Fruit fly (Drosophila melanogaster) whole organism, embryonic: ENCODE data around the gene CG8379.

Experiments
- ATbp ChIP-seq: fragments of 200-800 bp; sonication (Bioruptor generic); optimal IDR thresholded peaks from 2 replicates; lab custom pipeline; 2017; ENCODE audit warnings: missing biosample characterization, mild to moderate bottlenecking, missing genetic modification characterization, missing genetic modification reagents
- Abd-B ChIP-seq: fragments of 200-800 bp; sonication (Bioruptor generic); optimal IDR thresholded peaks from 2 replicates; lab custom pipeline; 2018; ENCODE audit warnings: missing biosample characterization, mild to moderate bottlenecking, missing genetic modification characterization, moderate library complexity
- Asciz ChIP-seq: fragments of 200-800 bp; sonication (Bioruptor generic); optimal IDR thresholded peaks from 2 replicates; lab custom pipeline; 2017; ENCODE audit warnings: missing biosample characterization, mild to moderate bottlenecking, missing genetic modification characterization, missing genetic modification reagents
- Atf6 ChIP-seq: fragments of 200-800 bp; sonication (Bioruptor generic); IDR thresholded peaks from 2 replicates; pipeline ENCODE4 v1.3.6; 2022; ENCODE audit warnings: missing biosample characterization, missing genetic modification characterization
- Bdp1 ChIP-seq: fragments of 200-800 bp; sonication (Bioruptor generic); optimal IDR thresholded peaks from 3 replicates; lab custom pipeline; 2016; ENCODE audit warnings: missing biosample characterization, missing genetic modification characterization
- C15 ChIP-seq: fragments of 200-800 bp; sonication (Bioruptor generic); IDR thresholded peaks from 3 replicates; pipeline ENCODE4 v1.3.6; 2022; ENCODE audit warnings: missing biosample characterization, missing genetic modification characterization
- CG10321 ChIP-seq: fragments of 200-800 bp; sonication (Bioruptor generic); IDR thresholded peaks from 2 replicates; pipeline ENCODE4 v1.3.6; 2022; ENCODE audit warnings: missing biosample characterization, missing genetic modification characterization
- CG10959 ChIP-seq: fragments of 200-800 bp; sonication (Bioruptor generic); IDR thresholded peaks from 2 replicates; pipeline ENCODE4 v1.3.6; 2022; ENCODE audit warnings: missing biosample characterization, missing genetic modification characterization
- CG11247 ChIP-seq: fragments of 200-800 bp; sonication (Bioruptor generic); IDR thresholded peaks from 2 replicates; pipeline ENCODE4 v1.3.6; 2022; ENCODE audit warnings: missing biosample characterization, missing genetic modification characterization
- CG13624 ChIP-seq: fragments of 200-800 bp; sonication (Bioruptor generic); optimal IDR thresholded peaks from 2 replicates; lab custom pipeline; 2016; ENCODE audit warnings: missing biosample characterization, missing genetic modification characterization
- CG14860 ChIP-seq: fragments of 200-800 bp; sonication (Bioruptor generic); IDR thresholded peaks from 3 replicates; pipeline ENCODE4 v1.3.6; 2022; ENCODE audit warnings: missing biosample characterization, missing genetic modification characterization; ENCODE audit not compliant: partially characterized antibody
- CG1529 ChIP-seq: fragments of 200-800 bp; sonication (Bioruptor generic); optimal IDR thresholded peaks from 3 replicates; lab custom pipeline; 2018; ENCODE audit warnings: missing biosample characterization, missing genetic modification characterization
- CG16813 ChIP-seq: fragments of 200-800 bp; sonication (Bioruptor generic); IDR thresholded peaks from 3 replicates; pipeline ENCODE4 v1.3.6; 2022; ENCODE audit warnings: missing biosample characterization, missing genetic modification characterization; ENCODE audit not compliant: partially characterized antibody
- CG18262 ChIP-seq: fragments of 200-800 bp; optimal IDR thresholded peaks from 3 replicates; lab custom pipeline; 2019; ENCODE audit warnings: missing biosample characterization, mild to moderate bottlenecking, missing genetic modification characterization, moderate library complexity
- CG18599 ChIP-seq: fragments of 200-800 bp; sonication (Bioruptor generic); optimal IDR thresholded peaks from 3 replicates; lab custom pipeline; 2017; ENCODE audit warnings: missing biosample characterization, missing genetic modification characterization, mild to moderate bottlenecking, moderate library complexity, missing genetic modification reagents
- CG30020 ChIP-seq: fragments of 200-800 bp; optimal IDR thresholded peaks from 2 replicates; lab custom pipeline; 2019; ENCODE audit warnings: missing biosample characterization, mild to moderate bottlenecking, missing genetic modification characterization, moderate library complexity
- CG30431 ChIP-seq: fragments of 200-800 bp; sonication (Bioruptor generic); optimal IDR thresholded peaks from 2 replicates; lab custom pipeline; 2017; ENCODE audit warnings: missing biosample characterization, missing genetic modification characterization
- CG32532 ChIP-seq: fragments of 200-800 bp; sonication (Bioruptor generic); IDR thresholded peaks from 2 replicates; pipeline ENCODE4 v1.3.6; 2022; ENCODE audit warnings: missing biosample characterization, missing genetic modification characterization
- CG33213 ChIP-seq: fragments of 200-800 bp; sonication (Bioruptor generic); optimal IDR thresholded peaks from 3 replicates; lab custom pipeline; 2016; ENCODE audit warnings: missing biosample characterization, missing genetic modification characterization
- CG34422 ChIP-seq: fragments of 200-800 bp; sonication (Bioruptor generic); IDR thresholded peaks from 3 replicates; pipeline ENCODE4 v1.3.6; 2022; ENCODE audit warnings: missing biosample characterization, missing genetic modification characterization
- CG4328 ChIP-seq: fragments of 200-800 bp; sonication (Bioruptor generic); optimal IDR thresholded peaks from 3 replicates; lab custom pipeline; 2017; ENCODE audit warnings: missing biosample characterization, missing genetic modification reagents, missing genetic modification characterization
- CG7357 ChIP-seq: fragments of 200-800 bp; sonication (Bioruptor generic); IDR thresholded peaks from 3 replicates; pipeline ENCODE4 v1.3.6; 2022; ENCODE audit warnings: missing biosample characterization, missing genetic modification characterization
- CG7963 ChIP-seq: fragments of 200-800 bp; sonication (Bioruptor generic); IDR thresholded peaks from 3 replicates; pipeline ENCODE4 v1.3.6; 2022; ENCODE audit warnings: missing biosample characterization, missing genetic modification characterization; ENCODE audit not compliant: partially characterized antibody
- CG7987 ChIP-seq: fragments of 200-800 bp; sonication (Bioruptor generic); optimal IDR thresholded peaks from 2 replicates; lab custom pipeline; 2018; ENCODE audit warnings: missing biosample characterization, mild to moderate bottlenecking, missing genetic modification characterization, moderate library complexity
- D19B ChIP-seq: fragments of 200-800 bp; sonication (Bioruptor generic); optimal IDR thresholded peaks from 2 replicates; lab custom pipeline; 2017; ENCODE audit warnings: missing biosample characterization, mild to moderate bottlenecking, missing genetic modification characterization
- Dip3 ChIP-seq: fragments of 200-800 bp; sonication (Bioruptor generic); optimal IDR thresholded peaks from 3 replicates; lab custom pipeline; 2016; ENCODE audit warnings: missing biosample characterization, missing genetic modification characterization
- Dp ChIP-seq: fragments of 200-800 bp; sonication (Bioruptor generic); optimal IDR thresholded peaks from 2 replicates; lab custom pipeline; 2018; ENCODE audit warnings: missing biosample characterization, mild to moderate bottlenecking, missing genetic modification characterization, moderate library complexity
- Myb ChIP-seq: fragments of 200-800 bp; sonication (Bioruptor generic); optimal IDR thresholded peaks from 2 replicates; lab custom pipeline; 2016; ENCODE audit warnings: missing biosample characterization, missing genetic modification characterization
- NfI ChIP-seq: fragments of 200-800 bp; sonication (Bioruptor generic); optimal IDR thresholded peaks from 3 replicates; lab custom pipeline; 2018; ENCODE audit warnings: missing biosample characterization, mild to moderate bottlenecking, missing genetic modification characterization, moderate library complexity
- Ptx1 ChIP-seq: fragments of 200-800 bp; sonication (Bioruptor generic); IDR thresholded peaks from 2 replicates; pipeline ENCODE4 v1.3.6; 2022; ENCODE audit warnings: missing biosample characterization, missing genetic modification characterization
- Ravus ChIP-seq: fragments of 200-800 bp; sonication (Bioruptor generic); IDR thresholded peaks from 2 replicates; pipeline ENCODE4 v1.3.6; 2022; ENCODE audit warnings: missing biosample characterization, missing genetic modification characterization
- Xbp1 ChIP-seq: fragments of 200-800 bp; sonication (Bioruptor generic); optimal IDR thresholded peaks from 3 replicates; lab custom pipeline; 2016; ENCODE audit warnings: missing biosample characterization, mild to moderate bottlenecking, missing genetic modification characterization
- ash1 ChIP-seq: fragments of 200-800 bp; sonication (Bioruptor generic); optimal IDR thresholded peaks from 2 replicates; lab custom pipeline; 2018; ENCODE audit warnings: missing biosample characterization, mild to moderate bottlenecking, missing genetic modification characterization
- chm ChIP-seq: fragments of 200-800 bp; sonication (Bioruptor generic); IDR thresholded peaks from 2 replicates; pipeline ENCODE4 v1.3.6; 2022; ENCODE audit warnings: missing biosample characterization, missing genetic modification characterization
- croc ChIP-seq: fragments of 200-800 bp; sonication (Bioruptor generic); conservative IDR thresholded peaks from 3 replicates; pipeline ENCODE4 v1.3.6; 2022; ENCODE audit warnings: missing biosample characterization, missing genetic modification characterization
- cwo ChIP-seq: fragments of 200-800 bp; sonication (Bioruptor generic); optimal IDR thresholded peaks from 3 replicates; lab custom pipeline; 2017; ENCODE audit warnings: missing biosample characterization, missing genetic modification characterization, mild to moderate bottlenecking, moderate library complexity, missing genetic modification reagents
- da ChIP-seq: fragments of 200-800 bp; sonication (Bioruptor generic); optimal IDR thresholded peaks from 2 replicates; lab custom pipeline; 2016; ENCODE audit warnings: missing biosample characterization, missing genetic modification characterization
- dmrt11E ChIP-seq: fragments of 200-800 bp; sonication (Bioruptor generic); optimal IDR thresholded peaks from 3 replicates; lab custom pipeline; 2018; ENCODE audit warnings: missing biosample characterization, mild to moderate bottlenecking, missing genetic modification characterization, moderate library complexity
- fu2 ChIP-seq: fragments of 200-800 bp; sonication (Bioruptor generic); optimal IDR thresholded peaks from 2 replicates; lab custom pipeline; 2016; ENCODE audit warnings: missing biosample characterization, missing genetic modification characterization
- gcm ChIP-seq: fragments of 200-800 bp; sonication (Bioruptor generic); optimal IDR thresholded peaks from 2 replicates; lab custom pipeline; 2019; ENCODE audit warnings: missing biosample characterization, mild to moderate bottlenecking, missing genetic modification characterization, moderate library complexity
- gro ChIP-seq: fragments of 200-800 bp; sonication (Bioruptor generic); optimal IDR thresholded peaks from 2 replicates; lab custom pipeline; 2016; ENCODE audit warnings: missing biosample characterization, missing genetic modification characterization
- lola ChIP-seq, 3 experiments: fragments of >200 bp in 2 of 3; fragments of 200-800 bp in 1 of 3; sonication (Bioruptor generic) in 1 of 3; optimal IDR thresholded peaks; 2 replicates each; lab custom pipeline; 2017 to 2019; ENCODE audit warnings: missing biosample characterization in 3 of 3, missing genetic modification characterization in 3 of 3, mild to moderate bottlenecking in 1 of 3, moderate library complexity in 1 of 3
- pan ChIP-seq, 4 experiments: fragments of >200 bp in 3 of 4; fragments of 200-800 bp in 1 of 4; sonication (Bioruptor generic) in 1 of 4; optimal IDR thresholded peaks in 3 of 4; IDR thresholded peaks in 1 of 4; 2 replicates each; pipeline versions ENCODE4 v1.3.6 to Lab custom; 2017 to 2022; ENCODE audit warnings: missing biosample characterization in 2 of 4, missing genetic modification characterization in 2 of 4, mixed read lengths in 1 of 4
- peb ChIP-seq: fragments of 200-800 bp; sonication (Bioruptor generic); IDR thresholded peaks from 2 replicates; pipeline ENCODE4 v1.3.6; 2022; ENCODE audit warnings: missing biosample characterization, missing genetic modification characterization
- pros ChIP-seq: fragments of 200-800 bp; sonication (Bioruptor generic); optimal IDR thresholded peaks from 3 replicates; lab custom pipeline; 2019; ENCODE audit warnings: missing biosample characterization, mild to moderate bottlenecking, missing genetic modification characterization, moderate library complexity
- ro ChIP-seq: fragments of 200-800 bp; sonication (Bioruptor generic); IDR thresholded peaks from 2 replicates; pipeline ENCODE4 v1.3.6; 2022; ENCODE audit warnings: missing biosample characterization, missing genetic modification characterization
- row ChIP-seq: fragments of 200-800 bp; sonication (Bioruptor generic); IDR thresholded peaks from 3 replicates; pipeline ENCODE4 v1.3.6; 2022; ENCODE audit warnings: missing biosample characterization, missing genetic modification characterization
- sc ChIP-seq, 3 experiments: fragments of >200 bp in 2 of 3; fragments of 200-800 bp in 1 of 3; sonication (Bioruptor generic) in 1 of 3; optimal IDR thresholded peaks; 2 replicates in 2 of 3; 3 replicates in 1 of 3; lab custom pipeline; 2017; ENCODE audit warnings: mild to moderate bottlenecking in 1 of 3, missing biosample characterization in 1 of 3, missing genetic modification characterization in 1 of 3, missing genetic modification reagents in 1 of 3
- schlank ChIP-seq: fragments of 200-800 bp; sonication (Bioruptor generic); optimal IDR thresholded peaks from 2 replicates; lab custom pipeline; 2018; ENCODE audit warnings: missing biosample characterization, mild to moderate bottlenecking, missing genetic modification characterization

The CG8379 gene

dm6 chr3R:8808518-8808921 lies 15.7 kb upstream of the CG8379 start (continued):
- no peak for TF ChIP-seq Dp (GFP tag; lab: Kevin White, UChicago)
- no peak for TF ChIP-seq CG14860 (GFP tag; lab: Robert Waterston, UW)
- TF ChIP-seq CG30431 (GFP tag; lab: Kevin White, UChicago) = peak; percentile 71
- peak; percentile 57; the same call in 1 of the 3 replicates for TF ChIP-seq CG7357
- no peak for TF ChIP-seq C15 (GFP tag; lab: Robert Waterston, UW)
- TF ChIP-seq CG18262 = peak; percentile 96
- no peak for TF ChIP-seq Ravus (GFP tag; lab: Robert Waterston, UW)
- no peak for TF ChIP-seq ro (GFP tag; lab: Robert Waterston, UW)
- no peak for TF ChIP-seq CG16813
- peak; percentile 58 for TF ChIP-seq CG1529 (GFP tag; lab: Kevin White, UChicago)
- TF ChIP-seq schlank (tag; lab: Kevin White, UChicago) = no peak
- TF ChIP-seq Atf6 (GFP tag; lab: Robert Waterston, UW) = peak; percentile 34
- TF ChIP-seq sc (optimal IDR thresholded peaks at IDR 0.05; lab: Kevin White, UChicago) = no peak
- TF ChIP-seq sc (GFP tag; optimal IDR thresholded peaks at IDR 0.05; lab: Kevin White, UChicago) = peak; percentile 81
- TF ChIP-seq CG18599 = peak; percentile 40
- peak; percentile 8 for TF ChIP-seq cwo (GFP tag; lab: Kevin White, UChicago)
- peak; percentile 74 for TF ChIP-seq da
- TF ChIP-seq CG34422 (GFP tag; lab: Robert Waterston, UW) = peak; percentile 62; the same call in 1 of the 3 replicates
- no peak for TF ChIP-seq CG7987 (GFP tag; lab: Kevin White, UChicago)
- peak; percentile 88 for TF ChIP-seq gcm (GFP tag; lab: Kevin White, UChicago)
- TF ChIP-seq pan (optimal IDR thresholded peaks at IDR 0.05; lab: Kevin White, UChicago) = no peak
- peak in 1 of 2 experiments; percentile 67 for TF ChIP-seq pan (GFP tag; optimal IDR thresholded peaks at IDR 0.05 in 1 of 2, IDR thresholded peaks at IDR 0.05 in 1 of 2)
- no peak for TF ChIP-seq D19B (GFP tag; lab: Kevin White, UChicago)
- peak; percentile 49 for TF ChIP-seq CG4328 (GFP tag; lab: Kevin White, UChicago)
- no peak for TF ChIP-seq fu2
- TF ChIP-seq Abd-B (GFP tag; lab: Kevin White, UChicago) = peak; percentile 47
- peak in 1 of 3 experiments; percentile 97 for TF ChIP-seq lola (GFP tag; optimal IDR thresholded peaks at IDR 0.05; lab: Kevin White, UChicago)
- peak; percentile 60 for TF ChIP-seq CG30020 (tag; lab: Kevin White, UChicago)
- no peak for TF ChIP-seq ash1 (GFP tag; lab: Kevin White, UChicago)
- TF ChIP-seq gro (GFP tag; lab: Kevin White, UChicago) = no peak
- peak; percentile 56 for TF ChIP-seq Asciz (GFP tag; lab: Kevin White, UChicago)
- peak; percentile 40; the same call in 1 of the 2 replicates for TF ChIP-seq Ptx1
- peak; percentile 20 for TF ChIP-seq CG13624 (GFP tag; lab: Kevin White, UChicago)
- peak; percentile 71 for TF ChIP-seq Xbp1
- peak; percentile 45 for TF ChIP-seq ATbp (GFP tag; lab: Kevin White, UChicago)
- peak; percentile 84 for TF ChIP-seq CG10959
- TF ChIP-seq CG10321 (GFP tag; lab: Robert Waterston, UW) = no peak
- TF ChIP-seq Myb = peak; percentile 2
- peak; percentile 47; the same call in 1 of the 2 replicates for TF ChIP-seq peb (GFP tag; lab: Robert Waterston, UW)
- TF ChIP-seq chm (GFP tag; lab: Robert Waterston, UW) = no peak
- peak; percentile 40 for TF ChIP-seq CG33213
- TF ChIP-seq row (GFP tag; lab: Robert Waterston, UW) = peak; percentile 79
- TF ChIP-seq Bdp1 (GFP tag; lab: Kevin White, UChicago) = peak; percentile 5
- TF ChIP-seq Dip3 = no peak
- TF ChIP-seq croc (GFP tag; lab: Robert Waterston, UW) = peak; percentile 63
- TF ChIP-seq CG32532 = no peak; the same call in 1 of the 2 replicates
- peak; percentile 97 for TF ChIP-seq dmrt11E (tag; lab: Kevin White, UChicago)
- no peak for TF ChIP-seq pros (GFP tag; lab: Kevin White, UChicago)
- TF ChIP-seq NfI (GFP tag; lab: Kevin White, UChicago) = peak; percentile 32
- TF ChIP-seq CG7963 (GFP tag; lab: Robert Waterston, UW) = no peak
- no peak for TF ChIP-seq CG11247
